Fruit fly (Drosophila melanogaster) whole organism, pupa: ENCODE measurements around the gene Nrx-1.

ENCODE experiments used
- CG14655 ChIP-seq: fragments of 200-800 bp; sonication (Bioruptor generic); optimal IDR thresholded peaks from 3 replicates; lab custom pipeline; 2017; ENCODE audit warnings: mild to moderate bottlenecking, missing biosample characterization, missing genetic modification reagents, missing genetic modification characterization
- CG17806 ChIP-seq: fragments of 200-800 bp; sonication (Bioruptor generic); optimal IDR thresholded peaks from 2 replicates; lab custom pipeline; 2018; ENCODE audit warnings: missing biosample characterization, mild to moderate bottlenecking, missing genetic modification characterization, moderate library complexity
- Ets98B ChIP-seq: fragments of 200-800 bp; sonication (Bioruptor generic); IDR thresholded peaks from 2 replicates; pipeline ENCODE4 v1.3.6; 2022; ENCODE audit warnings: missing biosample characterization, missing genetic modification characterization
- Pif1B ChIP-seq: fragments of 200-800 bp; sonication (Bioruptor generic); optimal IDR thresholded peaks from 3 replicates; lab custom pipeline; 2016; ENCODE audit warnings: missing biosample characterization, missing genetic modification characterization
- Snoo ChIP-seq: fragments of 200-800 bp; sonication (Bioruptor generic); optimal IDR thresholded peaks from 3 replicates; lab custom pipeline; 2017; ENCODE audit warnings: missing biosample characterization, mild to moderate bottlenecking, missing genetic modification characterization, inconsistent platforms
- fd96Ca ChIP-seq: fragments of 200-800 bp; sonication (Bioruptor generic); IDR thresholded peaks from 3 replicates; pipeline ENCODE4 v1.3.6; 2022; ENCODE audit warnings: missing biosample characterization, missing genetic modification characterization
- rn ChIP-seq: fragments of 200-800 bp; sonication (Bioruptor generic); IDR thresholded peaks from 2 replicates; pipeline ENCODE4 v1.3.6; 2022; ENCODE audit warnings: missing biosample characterization, missing genetic modification characterization

- TF ChIP-seq CG14655 (GFP tag; lab: Kevin White, UChicago) (no peak), rn (GFP tag; lab: Robert Waterston, UW) (no peak), Snoo (tag; lab: Kevin White, UChicago) (no peak), CG17806 (no peak), Pif1B (GFP tag; lab: Kevin White, UChicago) (no peak), fd96Ca (no peak), Ets98B (GFP tag; lab: Robert Waterston, UW) (peak; percentile 9; the same call in 1 of the 2 replicates)
Measured at dm6 chr3R:22464611-22465113, 3.6 kb upstream of the Nrx-1 start, which contains the start of gene CG7054.
